Fruit fly (Drosophila melanogaster): ENCODE measurements around the gene Orct2.

The Orct2 gene

DNA sequence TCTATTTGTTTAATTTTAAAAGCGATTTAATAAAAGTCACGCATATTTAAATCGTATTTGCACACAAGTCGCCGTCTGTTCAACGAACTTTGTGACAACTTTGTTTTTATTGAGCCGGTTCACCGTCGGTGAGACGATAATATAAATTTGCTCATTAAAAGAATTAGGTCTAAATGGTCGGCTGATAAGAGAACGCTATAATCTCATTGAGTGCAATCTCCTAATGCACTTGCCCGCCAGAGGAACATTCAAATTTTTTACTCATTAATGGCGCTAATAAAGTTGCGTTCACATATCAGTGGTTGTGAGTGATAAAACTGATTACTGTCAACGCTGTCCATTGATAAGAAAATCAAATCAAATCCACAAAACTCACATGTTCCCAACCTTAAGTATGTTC is 5.9 kb downstream of the Orct2 start:
- no peak for TF ChIP-seq noc (tag; optimal IDR thresholded peaks at IDR 0.05)

- no peak for TF ChIP-seq noc (tag; optimal IDR thresholded peaks at IDR 0.05)
These were observed 6.5 kb downstream of the Orct2 start, which contains the start of gene shps for dm6 chr3R:24279291-24279690. shps (plus strand) TSS chr3R:24279572.

dm6 chr3R:24282567-24283324 is 9.9 kb downstream of the Orct2 start:
- no peak for TF ChIP-seq noc (tag; optimal IDR thresholded peaks at IDR 0.05)

DNA sequence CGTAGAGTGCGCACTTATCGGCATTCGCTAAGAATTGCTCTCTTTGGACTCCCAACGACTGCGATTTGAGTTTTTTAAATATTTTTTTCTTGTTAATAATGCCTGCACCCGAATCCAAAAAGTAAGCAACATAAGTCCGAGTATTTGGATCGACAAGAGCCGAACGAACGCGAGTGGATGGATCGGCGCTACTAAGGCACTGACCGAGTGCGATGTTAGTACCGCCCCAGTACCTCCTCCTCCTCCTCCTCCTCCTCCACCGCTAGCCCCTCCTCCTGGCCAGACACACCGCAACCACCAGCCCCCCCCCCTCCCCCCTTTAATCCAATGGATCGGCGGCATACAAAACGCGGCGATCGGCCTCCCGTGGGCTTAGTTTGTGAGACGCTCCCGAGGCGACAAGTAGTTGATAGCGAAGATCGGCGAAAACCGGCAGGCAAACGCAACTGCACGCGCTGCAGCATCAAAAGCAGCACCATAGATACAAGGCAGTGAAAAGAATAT is 10.8 kb downstream of the Orct2 start, which contains the start of gene CG6356:
Gene CG6356 (plus strand): TSS at position 374 of the 504 bp plus-strand sequence.
- no peak for TF ChIP-seq noc (tag; optimal IDR thresholded peaks at IDR 0.05)

dm6 chr3R:24284164-24284563 is 11.3 kb downstream of the Orct2 start:
- TF ChIP-seq noc (tag; optimal IDR thresholded peaks at IDR 0.05), result no peak

DNA sequence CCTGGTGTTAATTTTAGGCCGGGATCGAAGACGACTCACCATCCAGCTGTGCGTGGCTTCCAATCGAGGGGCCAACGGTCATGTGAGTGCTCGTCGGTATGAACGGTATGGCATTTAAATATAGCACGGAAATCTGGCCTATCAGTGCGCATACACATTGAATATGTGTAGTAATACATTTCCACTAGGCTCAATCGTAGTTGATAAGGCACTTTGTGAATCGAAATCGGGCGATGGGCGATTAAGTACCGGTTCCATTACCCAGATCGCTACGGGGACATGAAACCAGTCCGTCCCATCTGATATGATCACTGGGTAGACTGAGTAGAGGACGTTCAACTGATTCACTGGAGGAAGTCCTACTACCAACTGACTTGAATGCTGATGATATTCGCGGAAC is 12.6 kb downstream of the Orct2 start:
- TF ChIP-seq noc (tag; optimal IDR thresholded peaks at IDR 0.05), result no peak

- TF ChIP-seq noc (tag; optimal IDR thresholded peaks at IDR 0.05), result no peak
These were observed 14.3 kb downstream of the Orct2 start for dm6 chr3R:24287157-24287556.

DNA sequence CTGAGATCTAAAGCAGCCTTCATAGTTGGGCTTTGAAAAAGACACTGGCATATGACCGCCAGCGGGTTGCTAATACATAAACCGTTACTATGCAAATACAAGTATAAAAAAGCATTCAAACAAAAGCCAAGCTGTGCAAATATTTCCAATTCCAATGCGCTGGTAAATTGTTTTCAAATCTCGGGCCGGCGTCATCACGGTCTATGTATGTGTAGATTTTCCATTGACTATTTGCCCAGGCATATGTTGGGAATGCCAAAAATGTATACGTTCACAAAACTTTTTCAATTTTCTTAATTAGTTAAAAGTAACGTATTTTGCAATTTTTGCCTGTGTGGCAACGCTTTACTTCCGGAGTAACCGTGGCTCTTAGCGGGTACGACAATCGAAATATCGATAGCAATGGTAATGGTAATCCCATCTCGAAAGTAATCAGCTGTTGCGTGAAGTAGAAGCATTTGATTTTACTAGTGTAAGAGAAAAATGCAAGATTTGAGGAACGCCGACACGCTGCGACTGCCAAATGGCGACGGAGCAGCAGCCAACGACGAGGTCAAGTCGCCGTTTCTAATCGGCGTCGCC is 17.0 kb downstream of the Orct2 start, which contains the start of the genes CG34290 and Uck:
Gene CG34290 (minus strand): TSS at position 51 of the 582 bp plus-strand sequence.
Gene Uck (plus strand): TSS at position 405 of the 582 bp plus-strand sequence.
- TF ChIP-seq noc (tag; optimal IDR thresholded peaks at IDR 0.05), result peak; percentile 50

- no peak for TF ChIP-seq noc (tag; optimal IDR thresholded peaks at IDR 0.05)
These were observed 20.3 kb downstream of the Orct2 start for dm6 chr3R:24293171-24293570.

DNA sequence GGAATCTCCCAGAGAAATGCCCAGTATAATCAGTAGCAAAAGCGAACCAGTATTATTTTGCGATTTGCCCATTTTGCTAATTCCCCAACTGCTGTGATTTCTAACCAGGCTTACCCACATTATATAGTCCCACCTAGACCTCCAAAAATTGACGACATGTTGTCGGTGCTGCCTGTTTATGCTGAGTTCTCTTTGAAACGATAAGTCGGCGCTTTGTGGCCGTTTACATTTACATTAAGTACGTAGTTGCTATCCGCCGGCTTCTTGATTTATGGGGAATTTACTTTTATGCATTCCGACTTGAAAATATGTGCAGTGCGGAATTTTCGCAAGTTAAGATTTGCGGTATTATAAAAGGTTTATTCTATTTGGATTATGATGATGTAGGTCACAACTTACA is 21.5 kb downstream of the Orct2 start, which contains the start of gene CG5715:
Gene CG5715 (minus strand): TSS at position 101 of the 400 bp plus-strand sequence.
- TF ChIP-seq noc (tag; optimal IDR thresholded peaks at IDR 0.05), result no peak

- TF ChIP-seq noc (tag; optimal IDR thresholded peaks at IDR 0.05), result no peak
These were observed 22.1 kb downstream of the Orct2 start, which contains the start of gene crb for dm6 chr3R:24294784-24295555. crb (plus strand) TSS chr3R:24295078.

- peak; percentile 84 for TF ChIP-seq noc (tag; optimal IDR thresholded peaks at IDR 0.05)
These were observed 23.0 kb downstream of the Orct2 start for dm6 chr3R:24295556-24296465.

DNA sequence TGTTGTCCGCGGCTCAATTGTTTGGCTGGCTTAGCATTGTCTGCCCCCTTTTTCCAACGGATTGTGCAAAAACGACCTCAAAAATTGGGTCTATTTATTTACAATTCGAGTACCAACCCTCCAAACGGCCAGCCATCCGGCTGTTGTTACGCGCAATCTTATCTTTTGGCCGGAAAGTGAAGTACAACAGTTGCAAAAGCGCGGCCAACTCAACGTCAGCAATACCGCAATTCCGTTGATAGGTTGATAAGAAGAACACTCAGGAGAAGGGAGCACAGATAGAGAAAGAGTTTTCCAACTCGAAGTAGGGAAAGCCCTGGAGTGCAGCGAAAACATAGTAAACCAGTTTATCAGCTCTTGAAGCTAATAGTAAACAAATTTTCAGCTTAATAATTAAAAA is 24.1 kb downstream of the Orct2 start:
- no peak for TF ChIP-seq noc (tag; optimal IDR thresholded peaks at IDR 0.05)

- no peak for TF ChIP-seq noc (tag; optimal IDR thresholded peaks at IDR 0.05)
These were observed 24.8 kb downstream of the Orct2 start for dm6 chr3R:24297444-24298146.

All from whole organism, larva.